Worm (Caenorhabditis elegans) whole organism, L2 larva: Measurements from ENCODE around the gene F28H6.4.

Experiments
- F13H6.1 ChIP-seq: sonication (generic microtip); optimal IDR thresholded peaks from 2 replicates; lab custom pipeline; 2016; ENCODE audit warnings: missing genetic modification characterization, missing compliant biosample characterization
- ceh-82 ChIP-seq: fragments of 150-350 bp; optimal IDR thresholded peaks from 2 replicates; lab custom pipeline; 2014; ENCODE audit warnings: missing biosample characterization, missing genetic modification characterization
- crh-2 ChIP-seq: sonication (generic microtip); optimal IDR thresholded peaks from 2 replicates; lab custom pipeline; 2017; ENCODE audit warnings: missing biosample characterization, missing genetic modification characterization
- dmd-4 ChIP-seq: sonication (generic microtip); optimal IDR thresholded peaks from 2 replicates; lab custom pipeline; 2017; ENCODE audit warnings: missing biosample characterization, missing genetic modification characterization
- elt-3 ChIP-seq: sonication (generic microtip); optimal IDR thresholded peaks from 2 replicates; lab custom pipeline; 2017; ENCODE audit warnings: missing biosample characterization, missing genetic modification characterization
- fos-1 ChIP-seq: fragments of 150-350 bp; optimal IDR thresholded peaks from 2 replicates; lab custom pipeline; 2014; ENCODE audit warnings: missing biosample characterization, missing genetic modification characterization
- lin-13 ChIP-seq: fragments of 150-350 bp; optimal IDR thresholded peaks from 2 replicates; lab custom pipeline; 2014; ENCODE audit warnings: missing biosample characterization, missing genetic modification reagents, missing genetic modification characterization
- nhr-11 ChIP-seq: fragments of 150-350 bp; optimal IDR thresholded peaks from 2 replicates; lab custom pipeline; 2014; ENCODE audit warnings: missing biosample characterization, missing genetic modification characterization
- nhr-21 ChIP-seq: fragments of 150-350 bp; optimal IDR thresholded peaks from 2 replicates; lab custom pipeline; 2014; ENCODE audit warnings: missing biosample characterization, missing genetic modification characterization
- nhr-23 ChIP-seq: fragments of 150-350 bp; optimal IDR thresholded peaks from 2 replicates; lab custom pipeline; 2014; ENCODE audit warnings: missing biosample characterization, missing genetic modification reagents, missing genetic modification characterization
- skn-1 ChIP-seq: sonication (generic microtip); optimal IDR thresholded peaks from 2 replicates; lab custom pipeline; 2017; ENCODE audit warnings: missing biosample characterization, missing genetic modification characterization
- snpc-4 ChIP-seq: fragments of 150-350 bp; optimal IDR thresholded peaks from 2 replicates; lab custom pipeline; 2014; ENCODE audit warnings: missing biosample characterization, missing genetic modification characterization
- unc-55 ChIP-seq: fragments of 150-350 bp; sonication (generic microtip); optimal IDR thresholded peaks from 3 replicates; lab custom pipeline; 2014; ENCODE audit warnings: missing biosample characterization, missing genetic modification reagents, missing genetic modification characterization

DNA sequence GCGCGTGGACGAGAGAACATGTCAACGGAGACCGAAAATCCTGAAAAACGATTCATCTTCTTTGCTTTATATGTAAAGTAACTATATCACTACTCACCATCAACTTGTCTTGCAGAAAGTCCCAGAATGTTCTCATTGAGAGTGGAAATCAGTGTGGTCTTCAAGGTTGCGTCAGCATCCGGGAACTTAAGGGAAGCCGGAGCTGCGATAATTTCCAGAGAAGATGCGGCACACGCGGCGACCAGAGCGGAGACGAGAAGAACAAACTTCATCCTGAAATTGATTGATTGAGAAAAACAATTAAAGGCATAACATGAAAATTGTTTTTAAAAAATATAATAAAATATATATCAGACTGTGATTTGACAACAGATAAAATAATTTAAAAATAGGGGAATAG, 36.6 kb downstream of the F28H6.4 start, which contains the start of gene vha-20:
- no peak for TF ChIP-seq crh-2 (tag; lab: Kevin White, UChicago)
- TF ChIP-seq ceh-82 (tag; lab: Kevin White, UChicago), result no peak
- no peak for TF ChIP-seq unc-55
- no peak for TF ChIP-seq nhr-23 (tag; lab: Kevin White, UChicago)
- no peak for TF ChIP-seq dmd-4 (tag; lab: Kevin White, UChicago)
- TF ChIP-seq lin-13 (GFP tag; lab: Kevin White, UChicago), result no peak
- no peak for TF ChIP-seq fos-1 (tag; lab: Kevin White, UChicago)
- TF ChIP-seq snpc-4 (tag; lab: Kevin White, UChicago), result no peak
- TF ChIP-seq F13H6.1 (tag; lab: Kevin White, UChicago), result no peak
- no peak for TF ChIP-seq elt-3 (tag; lab: Kevin White, UChicago)
- no peak for TF ChIP-seq nhr-21 (tag; lab: Kevin White, UChicago)
- TF ChIP-seq nhr-11, result no peak
- no peak for TF ChIP-seq skn-1 (tag; lab: Kevin White, UChicago)
